Worm (Caenorhabditis elegans): ENCODE results near the gene F21C10.1.

F21C10.1 gene

DNA sequence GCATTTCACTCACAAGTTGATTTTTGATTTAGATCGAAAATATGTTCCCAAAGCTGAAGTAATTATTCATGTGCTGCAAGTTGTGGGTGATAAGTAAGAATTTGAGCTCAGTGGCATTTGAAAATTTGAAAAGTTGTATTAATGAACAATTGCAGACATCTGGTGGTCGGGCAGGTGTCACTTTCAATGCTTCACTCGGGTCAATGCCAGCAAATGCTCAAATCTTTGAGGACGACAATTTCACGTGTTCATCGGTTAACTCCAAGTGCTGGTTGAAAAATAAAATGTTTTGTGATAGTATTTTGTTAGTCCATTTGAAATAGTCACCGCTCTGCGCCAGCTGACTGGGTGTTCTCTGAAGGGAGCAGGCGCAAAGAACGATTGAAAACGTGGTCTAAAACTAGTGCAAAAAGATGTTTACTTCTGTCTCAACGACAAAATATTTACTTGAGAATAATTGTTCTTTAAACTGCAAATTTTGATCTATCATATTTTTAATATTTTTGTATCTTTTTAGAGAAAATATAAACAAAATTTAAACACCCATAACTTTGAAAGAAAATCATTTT, 38.0 kb upstream of the F21C10.1 start (continued):
- TF ChIP-seq gei-8 (GFP tag; optimal IDR thresholded peaks at IDR 0.05), result no peak
- no peak for TF ChIP-seq pqm-1 (tag; optimal IDR thresholded peaks at IDR 0.05)
- peak; percentile 54 for TF ChIP-seq mep-1 (tag; optimal IDR thresholded peaks at IDR 0.05)
- TF ChIP-seq hif-1 (tag; optimal IDR thresholded peaks at IDR 0.05), result peak in 1 of 2 experiments; percentile 39
- peak; percentile 19 for TF ChIP-seq aha-1 (tag)
- TF ChIP-seq T26A8.4 (GFP tag; IDR thresholded peaks at IDR 0.05), result 0 out of 2 replicates have a peak, but pooled peaks have one; percentile 27
- TF ChIP-seq pha-4 (GFP tag; IDR thresholded peaks at IDR 0.05), result no peak
- peak; percentile 52 for TF ChIP-seq pha-4 (tag; optimal IDR thresholded peaks at IDR 0.05)
- peak; percentile 54; the same call in 1 of the 2 replicates for TF ChIP-seq mxl-2 (GFP tag; conservative IDR thresholded peaks at IDR 0.05)
- peak in 1 of 2 experiments; percentile 64 for TF ChIP-seq unc-62 (GFP tag; optimal IDR thresholded peaks at IDR 0.05 in 1 of 2)
- TF ChIP-seq unc-62 (tag; optimal IDR thresholded peaks at IDR 0.05), result no peak
- peak; percentile 58 for TF ChIP-seq nhr-48 (tag; optimal IDR thresholded peaks at IDR 0.05)
- peak; percentile 11 for TF ChIP-seq mxl-3 (GFP tag; optimal IDR thresholded peaks at IDR 0.05)
- peak; percentile 24 for TF ChIP-seq nhr-77 (tag; optimal IDR thresholded peaks at IDR 0.05)
- peak; percentile 92 for TF ChIP-seq hlh-30 (tag; optimal IDR thresholded peaks at IDR 0.05; ENCODE audit: insufficient read depth)
- TF ChIP-seq cey-2 (tag; optimal IDR thresholded peaks at IDR 0.05; ENCODE audit: borderline replicate concordance, insufficient read depth), result no peak
- TF ChIP-seq dve-1 (tag; optimal IDR thresholded peaks at IDR 0.05; ENCODE audit: insufficient read depth), result peak; percentile 86
- TF ChIP-seq nhr-11 (tag; optimal IDR thresholded peaks at IDR 0.05), result peak; percentile 68
- no peak for TF ChIP-seq nhr-10 (tag; optimal IDR thresholded peaks at IDR 0.05)
- no peak for TF ChIP-seq ces-1 (GFP tag; optimal IDR thresholded peaks at IDR 0.05)

DNA sequence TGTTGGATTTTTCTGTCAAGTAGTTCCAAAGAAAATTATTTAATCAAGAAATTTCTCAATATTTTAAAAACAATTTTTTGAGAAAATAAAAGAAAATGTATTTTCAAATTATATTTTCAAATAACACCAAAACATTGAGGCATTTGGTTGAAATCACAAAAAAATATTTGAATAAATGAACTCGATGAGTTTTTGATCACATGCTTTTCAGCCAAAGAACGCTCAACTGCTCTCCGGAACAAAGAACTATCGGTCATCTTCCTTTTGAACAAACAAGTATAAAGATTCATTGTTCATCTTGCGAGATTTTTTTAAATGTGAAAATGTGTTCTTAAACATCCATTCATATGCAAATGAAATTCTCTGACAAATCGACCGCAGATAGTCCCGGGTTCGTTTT, 37.2 kb upstream of the F21C10.1 start:
- TF ChIP-seq daf-16 (GFP tag; optimal IDR thresholded peaks at IDR 0.05), result no peak
- TF ChIP-seq daf-16 (tag; optimal IDR thresholded peaks at IDR 0.05), result peak; percentile 50
- no peak for TF ChIP-seq lin-38 (GFP tag; IDR thresholded peaks at IDR 0.05)
- TF ChIP-seq dve-1 (tag; optimal IDR thresholded peaks at IDR 0.05; ENCODE audit: insufficient read depth), result peak; percentile 39
- TF ChIP-seq tra-1 (GFP tag; IDR thresholded peaks at IDR 0.05), result no peak
- peak in 1 of 2 experiments; percentile 12 for TF ChIP-seq unc-62 (GFP tag; optimal IDR thresholded peaks at IDR 0.05 in 1 of 2)
- TF ChIP-seq unc-62 (tag; optimal IDR thresholded peaks at IDR 0.05), result no peak
- TF ChIP-seq madf-5 (GFP tag; IDR thresholded peaks at IDR 0.05), result no peak
- peak; percentile 18 for TF ChIP-seq nhr-77 (tag; optimal IDR thresholded peaks at IDR 0.05)
- TF ChIP-seq dmd-6 (GFP tag; IDR thresholded peaks at IDR 0.05), result peak; percentile 15; the same call in 1 of the 2 replicates
- no peak for TF ChIP-seq lin-1 (GFP tag; IDR thresholded peaks at IDR 0.05)
- no peak for TF ChIP-seq F10B5.3 (tag; optimal IDR thresholded peaks at IDR 0.05)

ce11 chrV:9095613-9096317, 36.4 kb upstream of the F21C10.1 start, which contains the start of gene F21C10.10:
Gene F21C10.10 (plus strand): TSS chrV:9096267.
- TF ChIP-seq zip-11 (GFP tag; IDR thresholded peaks at IDR 0.05) (no peak), spr-1 (tag; optimal IDR thresholded peaks at IDR 0.05) (peak; percentile 78), saeg-2 (GFP tag; IDR thresholded peaks at IDR 0.05) (peak; percentile 94), fkh-10 (GFP tag; optimal IDR thresholded peaks at IDR 0.05) (no peak), mxl-2 (GFP tag; conservative IDR thresholded peaks at IDR 0.05) (peak; percentile 98), nhr-6 (tag; optimal IDR thresholded peaks at IDR 0.05) (peak; percentile 50), aly-2 (tag; optimal IDR thresholded peaks at IDR 0.05) (no peak), nhr-10 (tag; optimal IDR thresholded peaks at IDR 0.05) (peak; percentile 85), daf-19 (GFP tag; conservative IDR thresholded peaks at IDR 0.05) (no peak), arid-1 (GFP tag; conservative IDR thresholded peaks at IDR 0.05) (0 out of 2 replicates have a peak, but pooled peaks have one; percentile 8), Y48G9A.11 (GFP tag; IDR thresholded peaks at IDR 0.05) (no peak), nhr-41 (GFP tag; IDR thresholded peaks at IDR 0.05) (no peak), dve-1 (tag; optimal IDR thresholded peaks at IDR 0.05; ENCODE audit: insufficient read depth) (peak; percentile 98), ceh-82 (tag; optimal IDR thresholded peaks at IDR 0.05) (no peak), snpc-4 (tag; optimal IDR thresholded peaks at IDR 0.05) (no peak), D1046.2 (GFP tag; IDR thresholded peaks at IDR 0.05) (no peak), snpc-1.2 (GFP tag; IDR thresholded peaks at IDR 0.05) (no peak), nhr-42 (GFP tag; IDR thresholded peaks at IDR 0.05) (no peak; the same call in 1 of the 2 replicates), attf-4 (tag; optimal IDR thresholded peaks at IDR 0.05) (no peak), hif-1 (tag; optimal IDR thresholded peaks at IDR 0.05) (peak; percentile 41 to 73), rbr-2 (tag; optimal IDR thresholded peaks at IDR 0.05) (peak; percentile 66), zag-1 (tag; optimal IDR thresholded peaks at IDR 0.05) (no peak), F37D6.2 (tag; optimal IDR thresholded peaks at IDR 0.05) (no peak), F10B5.3 (tag; optimal IDR thresholded peaks at IDR 0.05) (no peak)
